Fruit fly (Drosophila melanogaster): ENCODE measurements around the gene CG6428.

The CG6428 gene

DNA sequence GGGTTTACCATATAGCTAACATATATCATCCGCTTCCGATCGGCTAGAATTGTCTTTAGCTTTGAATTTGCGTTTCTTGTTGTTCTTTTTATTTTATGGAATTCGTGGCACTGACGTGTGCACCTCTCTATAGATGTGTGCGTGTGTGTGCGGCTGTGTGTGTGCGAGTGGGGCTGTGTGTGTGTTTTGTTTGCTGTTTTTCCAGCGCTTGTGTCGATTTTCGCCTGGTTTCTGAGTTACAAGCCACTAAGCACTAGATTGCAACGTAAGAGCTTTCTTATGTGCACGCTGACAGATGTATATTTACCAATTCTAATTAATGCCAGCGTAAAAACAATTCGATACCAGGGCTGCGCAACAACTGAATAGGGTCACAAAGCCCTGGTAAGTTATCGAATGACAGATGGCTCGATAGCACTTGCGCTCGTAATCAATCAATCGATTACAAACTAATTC, 3.5 kb downstream of the CG6428 start, which contains the start of gene lva (continued):
- TF ChIP-seq insv (GFP tag; optimal IDR thresholded peaks at IDR 0.05) (peak in 1 of 2 experiments; percentile 17), CG7963 (GFP tag; IDR thresholded peaks at IDR 0.05; ENCODE audit: partially characterized antibody) (0 out of 3 replicates have a peak, but pooled peaks have one; percentile 44), Drgx (GFP tag; IDR thresholded peaks at IDR 0.05) (0 out of 2 replicates have a peak, but pooled peaks have one; percentile 29)

DNA sequence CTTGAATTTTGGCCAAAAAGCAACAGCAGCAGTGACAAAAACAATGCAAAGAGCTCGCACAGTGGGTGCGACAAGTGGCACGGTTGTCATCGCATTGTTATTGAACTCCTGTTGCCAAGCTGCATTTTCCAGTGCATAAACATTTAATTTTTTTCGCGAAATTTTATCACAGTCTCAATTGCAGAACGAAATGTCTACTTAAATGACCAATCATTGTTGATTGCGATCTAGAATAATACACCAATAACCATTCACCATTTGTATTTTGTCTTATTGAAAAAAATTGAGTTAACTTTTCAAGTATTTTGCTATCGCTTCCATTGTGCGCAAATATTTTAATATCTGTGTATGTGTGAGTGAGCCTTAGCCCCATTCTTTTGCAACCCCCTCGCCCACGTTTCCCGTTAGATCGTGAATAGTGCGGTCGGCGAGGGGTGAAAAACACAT, 18.2 kb downstream of the CG6428 start:
- no peak for TF ChIP-seq CG4424 (GFP tag; optimal IDR thresholded peaks at IDR 0.05)
- TF ChIP-seq fd3F (GFP tag; optimal IDR thresholded peaks at IDR 0.05): peak; percentile 42
- peak; percentile 60; the same call in 1 of the 2 replicates for TF ChIP-seq CG32532 (GFP tag; IDR thresholded peaks at IDR 0.05)
- no peak for TF ChIP-seq prd (optimal IDR thresholded peaks at IDR 0.05)
- TF ChIP-seq prd (GFP tag; IDR thresholded peaks at IDR 0.05): peak; percentile 43; the same call in 2 of the 3 replicates
- 0 out of 2 replicates have a peak, but pooled peaks have one; percentile 27 for TF ChIP-seq CG3847 (GFP tag; IDR thresholded peaks at IDR 0.05)
- peak; percentile 36 for TF ChIP-seq Dip3 (GFP tag; optimal IDR thresholded peaks at IDR 0.05)
- TF ChIP-seq CG6175 (GFP tag; IDR thresholded peaks at IDR 0.05): no peak
- TF ChIP-seq onecut (GFP tag; IDR thresholded peaks at IDR 0.05): no peak
- no peak for TF ChIP-seq Atf3 (GFP tag; optimal IDR thresholded peaks at IDR 0.05)
- TF ChIP-seq phol (tag; optimal IDR thresholded peaks at IDR 0.05): peak; percentile 10
- TF ChIP-seq Meics (GFP tag; optimal IDR thresholded peaks at IDR 0.05): no peak
- peak; percentile 26 for TF ChIP-seq bab2 (GFP tag; optimal IDR thresholded peaks at IDR 0.05)
- peak; percentile 22 for TF ChIP-seq CG12155 (GFP tag; optimal IDR thresholded peaks at IDR 0.05)
- TF ChIP-seq Xrp1 (GFP tag; IDR thresholded peaks at IDR 0.05): peak; percentile 14; the same call in 1 of the 2 replicates
- peak; percentile 11 for TF ChIP-seq pb (GFP tag; optimal IDR thresholded peaks at IDR 0.05)
- no peak for TF ChIP-seq CG3065 (GFP tag; optimal IDR thresholded peaks at IDR 0.05)
- TF ChIP-seq CoRest (tag; optimal IDR thresholded peaks at IDR 0.05): peak; percentile 50
- peak; percentile 43; the same call in 1 of the 2 replicates for TF ChIP-seq CG14014 (GFP tag; IDR thresholded peaks at IDR 0.05)
- peak in 1 of 2 experiments; percentile 23 for TF ChIP-seq Pdp1 (GFP tag; optimal IDR thresholded peaks at IDR 0.05)
- TF ChIP-seq psq (GFP tag; optimal IDR thresholded peaks at IDR 0.05): no peak
- TF ChIP-seq ash1 (GFP tag; optimal IDR thresholded peaks at IDR 0.05): no peak
- peak; percentile 37 for TF ChIP-seq Atf-2 (GFP tag; optimal IDR thresholded peaks at IDR 0.05)
- TF ChIP-seq CG43689 (GFP tag; IDR thresholded peaks at IDR 0.05): no peak
- peak; percentile 1 for TF ChIP-seq crc (GFP tag; optimal IDR thresholded peaks at IDR 0.05)
- peak; percentile 23 for TF ChIP-seq pho (GFP tag; optimal IDR thresholded peaks at IDR 0.05)
- no peak for TF ChIP-seq H15 (GFP tag; IDR thresholded peaks at IDR 0.05)
- TF ChIP-seq Rfx (GFP tag; IDR thresholded peaks at IDR 0.05): peak; percentile 63
- TF ChIP-seq Chrac-16 (GFP tag; optimal IDR thresholded peaks at IDR 0.05): no peak
- no peak for TF ChIP-seq CG14050 (GFP tag; IDR thresholded peaks at IDR 0.05)
- no peak for TF ChIP-seq CG5953 (GFP tag; IDR thresholded peaks at IDR 0.05)
- TF ChIP-seq lmd (GFP tag; IDR thresholded peaks at IDR 0.05): peak; percentile 63; the same call in 1 of the 2 replicates
- TF ChIP-seq Gug (GFP tag; IDR thresholded peaks at IDR 0.05): peak; percentile 20; the same call in 1 of the 4 replicates
- peak; percentile 24 for TF ChIP-seq Hsf (GFP tag; optimal IDR thresholded peaks at IDR 0.05)
- TF ChIP-seq CG2129 (GFP tag; IDR thresholded peaks at IDR 0.05; ENCODE audit: partially characterized antibody): no peak
- TF ChIP-seq nerfin-1 (tag; optimal IDR thresholded peaks at IDR 0.05): peak; percentile 21
- peak; percentile 62 for TF ChIP-seq Ets65A (GFP tag)
- no peak for TF ChIP-seq nau (GFP tag; optimal IDR thresholded peaks at IDR 0.05)
- TF ChIP-seq tio (GFP tag; optimal IDR thresholded peaks at IDR 0.05): peak; percentile 26
- 0 out of 2 replicates have a peak, but pooled peaks have one; percentile 24 for TF ChIP-seq sob (GFP tag; IDR thresholded peaks at IDR 0.05)
- TF ChIP-seq CG7786 (GFP tag; optimal IDR thresholded peaks at IDR 0.05): peak; percentile 56
- TF ChIP-seq maf-S (GFP tag; optimal IDR thresholded peaks at IDR 0.05): peak; percentile 6
- TF ChIP-seq shn (GFP tag; optimal IDR thresholded peaks at IDR 0.05): peak; percentile 40
- no peak for TF ChIP-seq B-H2 (GFP tag; optimal IDR thresholded peaks at IDR 0.05)
- no peak for TF ChIP-seq CG15073 (GFP tag; optimal IDR thresholded peaks at IDR 0.05)
- TF ChIP-seq CG32767 (GFP tag; IDR thresholded peaks at IDR 0.05): no peak
- no peak for TF ChIP-seq CG10431 (GFP tag; optimal IDR thresholded peaks at IDR 0.05)
